Fruit fly (Drosophila melanogaster) whole organism, embryonic: ENCODE measurements around the gene Gr9a.
A peak's percentile ranks its signal among the peaks of the same experiment; 100 is the strongest.

ENCODE experiments used
- Awh ChIP-seq: fragments of 200-800 bp; sonication (Bioruptor generic); IDR thresholded peaks from 2 replicates; pipeline ENCODE4, ENCODE4 v1.3.6; 2022; ENCODE audit warnings: missing biosample characterization, missing genetic modification characterization
- Blimp-1 ChIP-seq: fragments of 200-800 bp; sonication (Bioruptor generic); optimal IDR thresholded peaks from 3 replicates; lab custom pipeline; 2018; ENCODE audit warnings: missing biosample characterization, missing genetic modification characterization, mild to moderate bottlenecking, moderate library complexity, missing genetic modification reagents
- CG10209 ChIP-seq: fragments of 200-800 bp; sonication (Bioruptor generic); optimal IDR thresholded peaks from 3 replicates; lab custom pipeline; 2017; ENCODE audit warnings: missing biosample characterization, mild to moderate bottlenecking, missing genetic modification characterization, missing genetic modification reagents
- CG10267 ChIP-seq: fragments of 200-800 bp; sonication (Bioruptor generic); optimal IDR thresholded peaks from 2 replicates; lab custom pipeline; 2018; ENCODE audit warnings: missing biosample characterization, mild to moderate bottlenecking, missing genetic modification characterization, moderate library complexity
- CG11456 ChIP-seq: fragments of 200-800 bp; sonication (Bioruptor generic); IDR thresholded peaks from 3 replicates; pipeline ENCODE4 v1.3.6; 2022; ENCODE audit warnings: missing biosample characterization, missing genetic modification characterization
- CG11504 ChIP-seq: fragments of 200-800 bp; sonication (Bioruptor generic); optimal IDR thresholded peaks from 3 replicates; lab custom pipeline; 2019; ENCODE audit warnings: missing biosample characterization, mild to moderate bottlenecking, missing genetic modification characterization, moderate library complexity
- CG12071 ChIP-seq: fragments of 200-800 bp; sonication (Bioruptor generic); optimal IDR thresholded peaks from 3 replicates; lab custom pipeline; 2018; ENCODE audit warnings: missing biosample characterization, mild to moderate bottlenecking, missing genetic modification characterization
- CG12219 ChIP-seq: fragments of 200-800 bp; sonication (Bioruptor generic); optimal IDR thresholded peaks from 3 replicates; lab custom pipeline; 2018; ENCODE audit warnings: missing biosample characterization, mild to moderate bottlenecking, missing genetic modification characterization
- CG12942 ChIP-seq: fragments of 200-800 bp; sonication (Bioruptor generic); optimal IDR thresholded peaks from 3 replicates; lab custom pipeline; 2016; ENCODE audit warnings: missing biosample characterization, missing genetic modification characterization
- CG17385 ChIP-seq: fragments of 200-800 bp; sonication (Bioruptor generic); optimal IDR thresholded peaks from 3 replicates; lab custom pipeline; 2018; ENCODE audit warnings: missing biosample characterization, mild to moderate bottlenecking, missing genetic modification characterization
- CG2712 ChIP-seq: fragments of 200-800 bp; optimal IDR thresholded peaks from 3 replicates; lab custom pipeline; 2019; ENCODE audit warnings: missing biosample characterization, mild to moderate bottlenecking, missing genetic modification characterization, moderate library complexity
- CG2889 ChIP-seq: fragments of 200-800 bp; sonication (Bioruptor generic); IDR thresholded peaks from 3 replicates; pipeline ENCODE4 v1.3.6; 2022; ENCODE audit warnings: missing biosample characterization, missing genetic modification characterization
- CG30020 ChIP-seq: fragments of 200-800 bp; optimal IDR thresholded peaks from 2 replicates; lab custom pipeline; 2019; ENCODE audit warnings: missing biosample characterization, mild to moderate bottlenecking, missing genetic modification characterization, moderate library complexity
- CG30431 ChIP-seq: fragments of 200-800 bp; sonication (Bioruptor generic); optimal IDR thresholded peaks from 2 replicates; lab custom pipeline; 2017; ENCODE audit warnings: missing biosample characterization, missing genetic modification characterization
- CG31388 ChIP-seq: fragments of 200-800 bp; sonication (Bioruptor generic); optimal IDR thresholded peaks from 2 replicates; lab custom pipeline; 2016; ENCODE audit warnings: missing biosample characterization, missing genetic modification characterization
- CG3281 ChIP-seq: fragments of 200-800 bp; sonication (Bioruptor generic); optimal IDR thresholded peaks from 3 replicates; lab custom pipeline; 2017; ENCODE audit warnings: missing biosample characterization, mild to moderate bottlenecking, missing genetic modification characterization
- CG3407 ChIP-seq: fragments of 200-800 bp; sonication (Bioruptor generic); optimal IDR thresholded peaks from 2 replicates; lab custom pipeline; 2018; ENCODE audit warnings: missing biosample characterization, mild to moderate bottlenecking, missing genetic modification characterization
- CG4617 ChIP-seq: fragments of 200-800 bp; sonication (Bioruptor generic); optimal IDR thresholded peaks from 3 replicates; lab custom pipeline; 2016; ENCODE audit warnings: missing biosample characterization, missing genetic modification characterization, borderline replicate concordance
- CG6689 ChIP-seq: fragments of 200-800 bp; sonication (Bioruptor generic); IDR thresholded peaks from 2 replicates; pipeline ENCODE4 v1.3.6; 2022; ENCODE audit warnings: missing biosample characterization, missing genetic modification characterization
- CG7928 ChIP-seq: fragments of 200-800 bp; sonication (Bioruptor generic); optimal IDR thresholded peaks from 2 replicates; lab custom pipeline; 2017; ENCODE audit warnings: missing biosample characterization, mild to moderate bottlenecking, missing genetic modification characterization
- CG8290 ChIP-seq, 3 experiments: fragments of 200-800 bp; sonication (Bioruptor generic); optimal IDR thresholded peaks; 2 replicates each; lab custom pipeline; 2016 to 2019; ENCODE audit warnings: missing biosample characterization in 3 of 3, missing genetic modification characterization in 3 of 3, mild to moderate bottlenecking in 2 of 3, moderate library complexity in 1 of 3
- CG8765 ChIP-seq: fragments of 200-800 bp; sonication (Bioruptor generic); IDR thresholded peaks from 2 replicates; pipeline ENCODE4 v1.3.6; 2022; ENCODE audit warnings: missing biosample characterization, missing genetic modification characterization
- CG8924 ChIP-seq: fragments of 200-800 bp; optimal IDR thresholded peaks from 3 replicates; lab custom pipeline; 2019; ENCODE audit warnings: missing biosample characterization, mild to moderate bottlenecking, missing genetic modification characterization, moderate library complexity
- CoRest ChIP-seq: fragments of 200-800 bp; sonication (Bioruptor generic); optimal IDR thresholded peaks from 3 replicates; lab custom pipeline; 2018; ENCODE audit warnings: missing biosample characterization, mild to moderate bottlenecking, missing genetic modification characterization, moderate library complexity
- Dad ChIP-seq: fragments of 200-800 bp; sonication (Bioruptor generic); optimal IDR thresholded peaks from 3 replicates; lab custom pipeline; 2016; ENCODE audit warnings: missing biosample characterization, missing genetic modification characterization
- Dek ChIP-seq: fragments of 200-800 bp; sonication (Bioruptor generic); optimal IDR thresholded peaks from 3 replicates; lab custom pipeline; 2019; ENCODE audit warnings: missing biosample characterization, mild to moderate bottlenecking, missing genetic modification characterization, moderate library complexity
- Dip2 ChIP-seq: fragments of 200-800 bp; sonication (Bioruptor generic); IDR thresholded peaks from 2 replicates; pipeline ENCODE4 v1.3.6; 2022; ENCODE audit warnings: missing biosample characterization, missing genetic modification characterization
- E2f1 ChIP-seq: fragments of 200-800 bp; sonication (Bioruptor generic); IDR thresholded peaks from 2 replicates; pipeline ENCODE4 v1.3.6; 2022; ENCODE audit warnings: missing biosample characterization, missing genetic modification characterization
- Hey ChIP-seq: fragments of 200-800 bp; sonication (Bioruptor generic); optimal IDR thresholded peaks from 3 replicates; lab custom pipeline; 2018; ENCODE audit warnings: missing biosample characterization, mild to moderate bottlenecking, missing genetic modification characterization
- Lpt ChIP-seq: fragments of >200 bp; optimal IDR thresholded peaks from 2 replicates; lab custom pipeline; 2018; ENCODE audit warnings: missing biosample characterization, missing genetic modification characterization
- NfI ChIP-seq: fragments of 200-800 bp; sonication (Bioruptor generic); optimal IDR thresholded peaks from 3 replicates; lab custom pipeline; 2018; ENCODE audit warnings: missing biosample characterization, mild to moderate bottlenecking, missing genetic modification characterization, moderate library complexity
- Oli ChIP-seq: fragments of 200-800 bp; sonication (Bioruptor generic); optimal IDR thresholded peaks from 2 replicates; lab custom pipeline; 2018; ENCODE audit warnings: missing biosample characterization, mild to moderate bottlenecking, missing genetic modification characterization, moderate library complexity
- Ptx1 ChIP-seq: fragments of 200-800 bp; sonication (Bioruptor generic); IDR thresholded peaks from 2 replicates; pipeline ENCODE4 v1.3.6; 2022; ENCODE audit warnings: missing biosample characterization, missing genetic modification characterization
- Scr ChIP-seq: fragments of 200-800 bp; sonication (Bioruptor generic); IDR thresholded peaks from 2 replicates; pipeline ENCODE4 v1.3.6; 2022; ENCODE audit warnings: missing biosample characterization, missing genetic modification characterization; ENCODE audit not compliant: partially characterized antibody
- abd-A ChIP-seq: fragments of 200-800 bp; sonication (Bioruptor generic); optimal IDR thresholded peaks from 3 replicates; lab custom pipeline; 2019; ENCODE audit warnings: missing biosample characterization, mild to moderate bottlenecking, missing genetic modification characterization, moderate library complexity
- bsh ChIP-seq, 2 experiments: fragments of 200-800 bp; sonication (Bioruptor generic); optimal IDR thresholded peaks; 2 replicates each; lab custom pipeline; 2017 to 2018; ENCODE audit warnings: mild to moderate bottlenecking in 2 of 2, missing biosample characterization in 2 of 2, missing genetic modification characterization in 2 of 2, moderate library complexity in 1 of 2
- chn ChIP-seq: fragments of 200-800 bp; sonication (Bioruptor generic); optimal IDR thresholded peaks from 2 replicates; lab custom pipeline; 2016; ENCODE audit warnings: missing biosample characterization, missing genetic modification characterization
- croc ChIP-seq: fragments of 200-800 bp; sonication (Bioruptor generic); conservative IDR thresholded peaks from 3 replicates; pipeline ENCODE4 v1.3.6; 2022; ENCODE audit warnings: missing biosample characterization, missing genetic modification characterization
- gsb-n ChIP-seq: fragments of 200-800 bp; sonication (Bioruptor generic); optimal IDR thresholded peaks from 3 replicates; lab custom pipeline; 2018; ENCODE audit warnings: missing biosample characterization, mild to moderate bottlenecking, missing genetic modification characterization
- her ChIP-seq: fragments of 200-800 bp; sonication (Bioruptor generic); optimal IDR thresholded peaks from 2 replicates; lab custom pipeline; 2016; ENCODE audit warnings: missing biosample characterization, missing genetic modification characterization
- lab ChIP-seq: fragments of 200-800 bp; sonication (Bioruptor generic); optimal IDR thresholded peaks from 3 replicates; lab custom pipeline; 2017; ENCODE audit warnings: missing biosample characterization, missing genetic modification characterization, mild to moderate bottlenecking, moderate library complexity, missing genetic modification reagents
- maf-S ChIP-seq: fragments of 200-800 bp; sonication (Bioruptor generic); optimal IDR thresholded peaks from 2 replicates; lab custom pipeline; 2016; ENCODE audit warnings: missing biosample characterization, missing genetic modification characterization
- nmo ChIP-seq: fragments of 200-800 bp; sonication (Bioruptor generic); optimal IDR thresholded peaks from 2 replicates; lab custom pipeline; 2018; ENCODE audit warnings: missing biosample characterization, mild to moderate bottlenecking, missing genetic modification characterization, moderate library complexity
- org-1 ChIP-seq: fragments of 200-800 bp; sonication (Bioruptor generic); optimal IDR thresholded peaks from 2 replicates; lab custom pipeline; 2017; ENCODE audit warnings: missing biosample characterization, missing genetic modification characterization
- pan ChIP-seq, 4 experiments: fragments of >200 bp in 3 of 4; fragments of 200-800 bp in 1 of 4; sonication (Bioruptor generic) in 1 of 4; optimal IDR thresholded peaks in 3 of 4; IDR thresholded peaks in 1 of 4; 2 replicates each; pipeline versions ENCODE4 v1.3.6 to Lab custom; 2017 to 2022; ENCODE audit warnings: missing biosample characterization in 2 of 4, missing genetic modification characterization in 2 of 4, mixed read lengths in 1 of 4
- sisA ChIP-seq: fragments of 200-800 bp; sonication (Bioruptor generic); IDR thresholded peaks from 2 replicates; pipeline ENCODE4 v1.3.6; 2022; ENCODE audit warnings: missing biosample characterization, missing genetic modification characterization
- slbo ChIP-seq: fragments of 200-800 bp; sonication (Bioruptor generic); IDR thresholded peaks from 2 replicates; pipeline ENCODE4 v1.3.6; 2022; ENCODE audit warnings: missing biosample characterization, missing genetic modification characterization
- sug ChIP-seq: fragments of 200-800 bp; optimal IDR thresholded peaks from 2 replicates; lab custom pipeline; 2019; ENCODE audit warnings: missing biosample characterization, mild to moderate bottlenecking, missing genetic modification characterization, moderate library complexity
- unpg ChIP-seq: fragments of 200-800 bp; sonication (Bioruptor generic); optimal IDR thresholded peaks from 3 replicates; lab custom pipeline; 2018; ENCODE audit warnings: missing biosample characterization, mild to moderate bottlenecking, missing genetic modification characterization, moderate library complexity

Gene Gr9a

DNA sequence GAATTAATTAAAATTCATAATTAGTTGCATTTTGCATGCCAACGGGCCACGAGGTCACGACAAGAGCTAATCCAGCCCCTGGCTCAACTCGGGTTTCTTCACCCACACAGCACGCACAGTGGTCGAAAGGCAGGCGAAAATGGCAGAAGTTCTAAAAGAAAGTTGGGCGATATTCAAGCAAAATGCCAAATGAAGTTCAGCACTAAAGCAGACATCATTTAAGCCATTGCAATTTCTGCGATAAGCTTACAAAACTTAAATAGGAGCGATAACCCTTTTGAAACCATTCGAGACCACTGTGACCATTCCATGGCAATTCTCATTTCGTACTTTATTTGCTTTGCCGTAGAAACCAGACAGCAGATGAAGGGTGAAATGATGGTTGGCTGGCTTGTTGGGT, 6.1 kb downstream of the Gr9a start (continued):
- 0 out of 2 replicates have a peak, but pooled peaks have one; percentile 22 for TF ChIP-seq E2f1 (GFP tag; lab: Robert Waterston, UW)
- peak; percentile 41 for TF ChIP-seq CG30431 (GFP tag; lab: Kevin White, UChicago)
- TF ChIP-seq CG11456: 0 out of 3 replicates have a peak, but pooled peaks have one; percentile 61
- peak; percentile 6 for TF ChIP-seq abd-A
- TF ChIP-seq Scr: no peak
- peak; percentile 58 for TF ChIP-seq unpg (GFP tag; lab: Kevin White, UChicago)
- TF ChIP-seq Lpt (GFP tag; lab: Kevin White, UChicago): no peak
- TF ChIP-seq CG30020 (tag; lab: Kevin White, UChicago): no peak
- TF ChIP-seq CG12071 (GFP tag; lab: Kevin White, UChicago): peak; percentile 50
- peak; percentile 66 for TF ChIP-seq lab (GFP tag; lab: Kevin White, UChicago)
- no peak for TF ChIP-seq pan (optimal IDR thresholded peaks at IDR 0.05; lab: Kevin White, UChicago)
- peak in 1 of 2 experiments; percentile 56 for TF ChIP-seq pan (GFP tag; optimal IDR thresholded peaks at IDR 0.05 in 1 of 2, IDR thresholded peaks at IDR 0.05 in 1 of 2)
- peak; percentile 47; the same call in 1 of the 2 replicates for TF ChIP-seq CG6689 (GFP tag; lab: Robert Waterston, UW)
- TF ChIP-seq CG31388 (GFP tag; lab: Kevin White, UChicago): no peak
- no peak for TF ChIP-seq Awh
- peak; percentile 33 for TF ChIP-seq nmo (GFP tag; lab: Kevin White, UChicago)
- TF ChIP-seq CoRest (tag; lab: Kevin White, UChicago): peak; percentile 8
- TF ChIP-seq Ptx1: peak; percentile 64
- TF ChIP-seq CG17385 (GFP tag; lab: Kevin White, UChicago): peak; percentile 13
- peak; percentile 52 for TF ChIP-seq Blimp-1 (GFP tag; lab: Kevin White, UChicago)
- peak; percentile 9 for TF ChIP-seq maf-S (GFP tag; lab: Kevin White, UChicago)
- no peak for TF ChIP-seq croc (GFP tag; lab: Robert Waterston, UW)
- TF ChIP-seq CG3407 (GFP tag; lab: Kevin White, UChicago): no peak
- peak; percentile 6 for TF ChIP-seq CG12942 (GFP tag; lab: Kevin White, UChicago)
- no peak for TF ChIP-seq CG7928 (GFP tag; lab: Kevin White, UChicago)
- TF ChIP-seq CG8765 (GFP tag; lab: Robert Waterston, UW): peak; percentile 20; the same call in 1 of the 2 replicates
- TF ChIP-seq CG3281 (GFP tag; lab: Kevin White, UChicago): no peak
- TF ChIP-seq CG11504 (tag; lab: Kevin White, UChicago): peak; percentile 62
- no peak for TF ChIP-seq NfI
- TF ChIP-seq CG8924 (tag; lab: Kevin White, UChicago): peak; percentile 28
- peak; percentile 43 for TF ChIP-seq CG2712
- peak; percentile 9 for TF ChIP-seq CG10267 (tag; lab: Kevin White, UChicago)
- peak; percentile 7 for TF ChIP-seq her (GFP tag; lab: Kevin White, UChicago)
- no peak for TF ChIP-seq Dip2 (GFP tag; lab: Robert Waterston, UW)
- no peak for TF ChIP-seq Hey (tag; lab: Kevin White, UChicago)
- TF ChIP-seq CG2889 (GFP tag; lab: Robert Waterston, UW): no peak
- TF ChIP-seq Dek (tag; lab: Kevin White, UChicago): no peak
- TF ChIP-seq chn (GFP tag; lab: Kevin White, UChicago): peak; percentile 16
- TF ChIP-seq sug: no peak
- peak; percentile 10 for TF ChIP-seq org-1
- TF ChIP-seq CG12219 (GFP tag; lab: Kevin White, UChicago): peak; percentile 61
- TF ChIP-seq CG4617 (GFP tag; lab: Kevin White, UChicago): no peak
- no peak for TF ChIP-seq Dad (GFP tag; lab: Kevin White, UChicago)
- TF ChIP-seq CG8290 (GFP tag; optimal IDR thresholded peaks at IDR 0.05; lab: Kevin White, UChicago): no peak
- TF ChIP-seq CG8290 (tag; optimal IDR thresholded peaks at IDR 0.05; lab: Kevin White, UChicago): peak in 1 of 2 experiments; percentile 59
- no peak for TF ChIP-seq gsb-n (tag; lab: Kevin White, UChicago)
- TF ChIP-seq CG10209 (GFP tag; lab: Kevin White, UChicago): peak; percentile 38
- TF ChIP-seq Oli (tag; lab: Kevin White, UChicago): peak; percentile 58
- peak; percentile 10 to 64 for TF ChIP-seq bsh (GFP tag; optimal IDR thresholded peaks at IDR 0.05; lab: Kevin White, UChicago)
- TF ChIP-seq sisA (GFP tag; lab: Robert Waterston, UW): peak; percentile 57
- peak; percentile 59; the same call in 1 of the 2 replicates for TF ChIP-seq slbo
